Fruit fly (Drosophila melanogaster) whole organism, embryonic: Measurements from ENCODE around the gene CG12115.

Source experiments
- B-H2 ChIP-seq: fragments of 200-800 bp; sonication (Bioruptor generic); optimal IDR thresholded peaks from 2 replicates; lab custom pipeline; 2018; ENCODE audit warnings: missing biosample characterization, mild to moderate bottlenecking, missing genetic modification characterization
- CG10321 ChIP-seq: fragments of 200-800 bp; sonication (Bioruptor generic); IDR thresholded peaks from 2 replicates; pipeline ENCODE4 v1.3.6; 2022; ENCODE audit warnings: missing biosample characterization, missing genetic modification characterization
- CG10366 ChIP-seq: fragments of 200-800 bp; sonication (Bioruptor generic); IDR thresholded peaks from 2 replicates; pipeline ENCODE4 v1.3.6; 2022; ENCODE audit warnings: missing biosample characterization, missing genetic modification characterization
- CG11456 ChIP-seq: fragments of 200-800 bp; sonication (Bioruptor generic); IDR thresholded peaks from 3 replicates; pipeline ENCODE4 v1.3.6; 2022; ENCODE audit warnings: missing biosample characterization, missing genetic modification characterization
- CG1233 ChIP-seq: fragments of 200-800 bp; sonication (Bioruptor generic); optimal IDR thresholded peaks from 4 replicates; lab custom pipeline; 2018; ENCODE audit warnings: missing biosample characterization, mild to moderate bottlenecking, missing genetic modification characterization
- CG13296 ChIP-seq: fragments of 200-800 bp; sonication (Bioruptor generic); optimal IDR thresholded peaks from 3 replicates; lab custom pipeline; 2018; ENCODE audit warnings: missing biosample characterization, mild to moderate bottlenecking, missing genetic modification characterization
- CG13775 ChIP-seq: fragments of 200-800 bp; sonication (Bioruptor generic); optimal IDR thresholded peaks from 3 replicates; lab custom pipeline; 2017; ENCODE audit warnings: missing biosample characterization, mild to moderate bottlenecking, missing genetic modification characterization
- CG14014 ChIP-seq: fragments of 200-800 bp; sonication (Bioruptor generic); IDR thresholded peaks from 2 replicates; pipeline ENCODE4 v1.3.6; 2022; ENCODE audit warnings: missing biosample characterization, missing genetic modification characterization
- CG16813 ChIP-seq: fragments of 200-800 bp; sonication (Bioruptor generic); IDR thresholded peaks from 3 replicates; pipeline ENCODE4 v1.3.6; 2022; ENCODE audit warnings: missing biosample characterization, missing genetic modification characterization; ENCODE audit not compliant: partially characterized antibody
- CG17361 ChIP-seq: fragments of 200-800 bp; sonication (Bioruptor generic); IDR thresholded peaks from 3 replicates; pipeline ENCODE4 v1.3.6; 2022; ENCODE audit warnings: missing biosample characterization, missing genetic modification characterization
- CG17568 ChIP-seq: fragments of 200-800 bp; sonication (Bioruptor generic); optimal IDR thresholded peaks from 2 replicates; lab custom pipeline; 2018; ENCODE audit warnings: missing biosample characterization, mild to moderate bottlenecking, missing genetic modification characterization, moderate library complexity
- CG2875 ChIP-seq: fragments of 200-800 bp; sonication (Bioruptor generic); optimal IDR thresholded peaks from 2 replicates; lab custom pipeline; 2017; ENCODE audit warnings: missing biosample characterization, mild to moderate bottlenecking, missing genetic modification characterization, missing genetic modification reagents
- CG31441 ChIP-seq: fragments of 200-800 bp; sonication (Bioruptor generic); IDR thresholded peaks from 2 replicates; pipeline ENCODE4 v1.3.6; 2022; ENCODE audit warnings: missing biosample characterization, missing genetic modification characterization
- CG3847 ChIP-seq: fragments of 200-800 bp; sonication (Bioruptor generic); IDR thresholded peaks from 2 replicates; pipeline ENCODE4 v1.3.6; 2022; ENCODE audit warnings: missing biosample characterization, missing genetic modification characterization
- CG4282 ChIP-seq: fragments of 200-800 bp; sonication (Bioruptor generic); optimal IDR thresholded peaks from 2 replicates; lab custom pipeline; 2016; ENCODE audit warnings: missing biosample characterization, missing genetic modification characterization
- CG4424 ChIP-seq: fragments of 200-800 bp; sonication (Bioruptor generic); optimal IDR thresholded peaks from 3 replicates; lab custom pipeline; 2016; ENCODE audit warnings: missing biosample characterization, missing genetic modification characterization
- CG7372 ChIP-seq: fragments of 200-800 bp; sonication (Bioruptor generic); IDR thresholded peaks from 2 replicates; pipeline ENCODE4 v1.3.6; 2022; ENCODE audit warnings: missing biosample characterization, missing genetic modification characterization
- CG7963 ChIP-seq: fragments of 200-800 bp; sonication (Bioruptor generic); IDR thresholded peaks from 3 replicates; pipeline ENCODE4 v1.3.6; 2022; ENCODE audit warnings: missing biosample characterization, missing genetic modification characterization; ENCODE audit not compliant: partially characterized antibody
- CoRest ChIP-seq: fragments of 200-800 bp; sonication (Bioruptor generic); optimal IDR thresholded peaks from 3 replicates; lab custom pipeline; 2018; ENCODE audit warnings: missing biosample characterization, mild to moderate bottlenecking, missing genetic modification characterization, moderate library complexity
- Dp ChIP-seq: fragments of 200-800 bp; sonication (Bioruptor generic); optimal IDR thresholded peaks from 2 replicates; lab custom pipeline; 2018; ENCODE audit warnings: missing biosample characterization, mild to moderate bottlenecking, missing genetic modification characterization, moderate library complexity
- E2f2 ChIP-seq: fragments of 200-800 bp; sonication (Bioruptor generic); IDR thresholded peaks from 2 replicates; pipeline ENCODE4 v1.3.6; 2022; ENCODE audit warnings: missing biosample characterization, missing genetic modification characterization
- Ets97D ChIP-seq: fragments of 200-800 bp; sonication (Bioruptor generic); optimal IDR thresholded peaks from 3 replicates; lab custom pipeline; 2016; ENCODE audit warnings: missing biosample characterization, missing genetic modification characterization
- Hr78 ChIP-seq, 2 experiments: fragments of 200-800 bp in 1 of 2; fragments of >200 bp in 1 of 2; sonication (Bioruptor generic) in 1 of 2; optimal IDR thresholded peaks; 2 replicates each; lab custom pipeline; 2017 to 2019; ENCODE audit warnings: missing biosample characterization in 2 of 2, missing genetic modification characterization in 2 of 2, mild to moderate bottlenecking in 1 of 2, moderate library complexity in 1 of 2
- Jarid2 ChIP-seq: fragments of 200-800 bp; sonication (Bioruptor generic); optimal IDR thresholded peaks from 3 replicates; lab custom pipeline; 2017; ENCODE audit warnings: mild to moderate bottlenecking, missing biosample characterization, missing genetic modification reagents, missing genetic modification characterization
- Kr ChIP-seq: fragments of 200-800 bp; sonication (Bioruptor generic); optimal IDR thresholded peaks from 2 replicates; lab custom pipeline; 2017; ENCODE audit warnings: missing biosample characterization, mild to moderate bottlenecking, missing genetic modification characterization
- Lhr ChIP-seq: fragments of 200-800 bp; sonication (Bioruptor generic); optimal IDR thresholded peaks from 3 replicates; lab custom pipeline; 2017; ENCODE audit warnings: mild to moderate bottlenecking, missing biosample characterization, missing genetic modification reagents, missing genetic modification characterization
- MESR4 ChIP-seq: fragments of 200-800 bp; sonication (Bioruptor generic); optimal IDR thresholded peaks from 2 replicates; lab custom pipeline; 2018; ENCODE audit warnings: missing biosample characterization, mild to moderate bottlenecking, missing genetic modification characterization, moderate library complexity
- MTF-1 ChIP-seq: fragments of 200-800 bp; sonication (Bioruptor generic); optimal IDR thresholded peaks from 2 replicates; lab custom pipeline; 2018; ENCODE audit warnings: missing biosample characterization, mild to moderate bottlenecking, missing genetic modification characterization, borderline replicate concordance
- Med ChIP-seq: fragments of 200-800 bp; sonication (Bioruptor generic); peaks from one replicate; lab custom pipeline; 2016; ENCODE audit warnings: missing biosample characterization, missing genetic modification characterization, mild to moderate bottlenecking, inconsistent platforms, moderate library complexity
- Oaz ChIP-seq: fragments of 200-800 bp; sonication (Bioruptor generic); IDR thresholded peaks from 2 replicates; pipeline ENCODE4 v1.3.6; 2022; ENCODE audit warnings: missing biosample characterization, missing genetic modification characterization
- PHDP ChIP-seq: fragments of 200-800 bp; sonication (Bioruptor generic); optimal IDR thresholded peaks from 3 replicates; lab custom pipeline; 2018; ENCODE audit warnings: missing biosample characterization, mild to moderate bottlenecking, missing genetic modification characterization, moderate library complexity
- Pdp1 ChIP-seq, 2 experiments: fragments of 200-800 bp; sonication (Bioruptor generic); optimal IDR thresholded peaks; 3 replicates each; lab custom pipeline; 2016; ENCODE audit warnings: missing biosample characterization in 2 of 2, missing genetic modification characterization in 2 of 2, mild to moderate bottlenecking in 1 of 2, moderate library complexity in 1 of 2
- Sry-β ChIP-seq: fragments of 200-800 bp; sonication (Bioruptor generic); optimal IDR thresholded peaks from 2 replicates; lab custom pipeline; 2018; ENCODE audit warnings: missing biosample characterization, mild to moderate bottlenecking, missing genetic modification characterization, moderate library complexity
- bbx ChIP-seq: fragments of 200-800 bp; sonication (Bioruptor generic); IDR thresholded peaks from 2 replicates; pipeline ENCODE4 v1.3.6; 2022; ENCODE audit warnings: missing biosample characterization, missing genetic modification characterization; ENCODE audit not compliant: partially characterized antibody
- chif ChIP-seq, 2 experiments: fragments of 200-800 bp; sonication (Bioruptor generic); optimal IDR thresholded peaks; 3 replicates each; lab custom pipeline; 2016; ENCODE audit warnings: missing biosample characterization in 2 of 2, missing genetic modification characterization in 2 of 2
- crc ChIP-seq: fragments of 200-800 bp; sonication (Bioruptor generic); optimal IDR thresholded peaks from 2 replicates; lab custom pipeline; 2016; ENCODE audit warnings: missing biosample characterization, missing genetic modification characterization
- crp ChIP-seq, 2 experiments: fragments of 200-800 bp; sonication (Bioruptor generic); optimal IDR thresholded peaks; 2 replicates in 1 of 2; 3 replicates in 1 of 2; lab custom pipeline; 2017; ENCODE audit warnings: missing biosample characterization in 2 of 2, missing genetic modification characterization in 2 of 2, mild to moderate bottlenecking in 1 of 2, moderate library complexity in 1 of 2
- dimm ChIP-seq: fragments of 200-800 bp; sonication (Bioruptor generic); IDR thresholded peaks from 2 replicates; pipeline ENCODE4 v1.3.6; 2022; ENCODE audit warnings: missing biosample characterization, missing genetic modification characterization
- disco-r ChIP-seq: fragments of 200-800 bp; sonication (Bioruptor generic); optimal IDR thresholded peaks from 2 replicates; lab custom pipeline; 2016; ENCODE audit warnings: missing biosample characterization, missing genetic modification characterization
- dpn ChIP-seq, 2 experiments: fragments of 200-800 bp; sonication (Bioruptor generic); optimal IDR thresholded peaks; 3 replicates each; lab custom pipeline; 2016; ENCODE audit warnings: missing biosample characterization in 2 of 2, missing genetic modification characterization in 2 of 2
- esg ChIP-seq: fragments of 200-800 bp; sonication (Bioruptor generic); conservative IDR thresholded peaks from 2 replicates; pipeline ENCODE4 v1.3.6; 2022; ENCODE audit warnings: missing biosample characterization, missing genetic modification characterization
- hb ChIP-seq: fragments of 200-800 bp; sonication (Bioruptor generic); IDR thresholded peaks from 3 replicates; pipeline ENCODE4 v1.3.6; 2022; ENCODE audit warnings: missing biosample characterization, missing genetic modification characterization; ENCODE audit not compliant: partially characterized antibody
- knrl ChIP-seq: fragments of 200-800 bp; sonication (Bioruptor generic); IDR thresholded peaks from 3 replicates; pipeline ENCODE4 v1.3.6; 2022; ENCODE audit warnings: missing biosample characterization, missing genetic modification characterization; ENCODE audit not compliant: partially characterized antibody
- lbe ChIP-seq: fragments of 200-800 bp; sonication (Bioruptor generic); optimal IDR thresholded peaks from 2 replicates; lab custom pipeline; 2016; ENCODE audit warnings: missing biosample characterization, mild to moderate bottlenecking, missing genetic modification characterization
- org-1 ChIP-seq: fragments of 200-800 bp; sonication (Bioruptor generic); optimal IDR thresholded peaks from 2 replicates; lab custom pipeline; 2017; ENCODE audit warnings: missing biosample characterization, missing genetic modification characterization
- sc ChIP-seq, 3 experiments: fragments of >200 bp in 2 of 3; fragments of 200-800 bp in 1 of 3; sonication (Bioruptor generic) in 1 of 3; optimal IDR thresholded peaks; 2 replicates in 2 of 3; 3 replicates in 1 of 3; lab custom pipeline; 2017; ENCODE audit warnings: mild to moderate bottlenecking in 1 of 3, missing biosample characterization in 1 of 3, missing genetic modification characterization in 1 of 3, missing genetic modification reagents in 1 of 3
- sens ChIP-seq: fragments of 200-800 bp; sonication (Bioruptor generic); peaks from one replicate; lab custom pipeline; 2016; ENCODE audit warnings: missing biosample characterization, missing genetic modification characterization
- slou ChIP-seq: fragments of 200-800 bp; sonication (Bioruptor generic); optimal IDR thresholded peaks from 3 replicates; lab custom pipeline; 2016; ENCODE audit warnings: missing biosample characterization, missing genetic modification characterization
- sug ChIP-seq: fragments of 200-800 bp; optimal IDR thresholded peaks from 2 replicates; lab custom pipeline; 2019; ENCODE audit warnings: missing biosample characterization, mild to moderate bottlenecking, missing genetic modification characterization, moderate library complexity
- wdn ChIP-seq: fragments of 200-800 bp; sonication (Bioruptor generic); IDR thresholded peaks from 2 replicates; pipeline ENCODE4 v1.3.6; 2022; ENCODE audit warnings: missing biosample characterization, missing genetic modification characterization

Gene CG12115

DNA sequence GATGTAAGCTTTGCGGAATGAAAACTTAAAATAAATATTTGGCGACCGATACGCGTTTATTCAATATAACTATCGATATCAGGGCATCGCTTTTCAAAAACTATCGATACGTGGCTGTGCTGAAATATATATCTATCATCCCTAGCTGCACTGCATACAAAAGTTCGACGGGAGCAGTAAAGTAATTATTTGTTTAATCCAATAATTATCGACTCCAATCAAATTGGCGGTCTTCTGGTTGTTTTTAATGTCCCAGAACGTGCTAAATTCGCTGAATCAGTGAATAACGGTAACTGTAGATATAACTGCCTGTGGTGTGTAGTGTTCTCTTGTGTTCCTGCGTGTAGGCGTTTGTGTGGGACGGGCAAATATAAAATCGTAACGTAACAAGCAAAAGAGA is 27.3 kb downstream of the CG12115 start, which contains the start of gene mei-P26 (continued):
- TF ChIP-seq hb (GFP tag; lab: Robert Waterston, UW) (peak; percentile 81), CG14014 (no peak), MESR4 (peak; percentile 73), CG13775 (GFP tag; lab: Kevin White, UChicago) (no peak), Pdp1 (GFP tag; optimal IDR thresholded peaks at IDR 0.05; lab: Kevin White, UChicago) (peak in 1 of 2 experiments; percentile 26), sc (optimal IDR thresholded peaks at IDR 0.05; lab: Kevin White, UChicago) (no peak), sc (GFP tag; optimal IDR thresholded peaks at IDR 0.05; lab: Kevin White, UChicago) (no peak), Sry-β (GFP tag; lab: Kevin White, UChicago) (no peak), esg (no peak), wdn (no peak), crp (GFP tag; optimal IDR thresholded peaks at IDR 0.05; lab: Kevin White, UChicago) (peak in 1 of 2 experiments; percentile 12), CG13296 (peak; percentile 21), CG31441 (no peak), CG17361 (GFP tag; lab: Robert Waterston, UW) (no peak), CG7963 (GFP tag; lab: Robert Waterston, UW) (peak; percentile 84), slou (no peak), CG3847 (GFP tag; lab: Robert Waterston, UW) (no peak), Ets97D (GFP tag; lab: Kevin White, UChicago) (no peak), CG10321 (no peak), Hr78 (GFP tag; optimal IDR thresholded peaks at IDR 0.05; lab: Kevin White, UChicago) (no peak), CG2875 (no peak), org-1 (GFP tag; lab: Kevin White, UChicago) (no peak), CG4282 (GFP tag; lab: Kevin White, UChicago) (no peak), CG7372 (GFP tag; lab: Robert Waterston, UW) (no peak), CG4424 (GFP tag; lab: Kevin White, UChicago) (no peak), crc (GFP tag; lab: Kevin White, UChicago) (no peak), CG1233 (GFP tag; lab: Kevin White, UChicago) (no peak), bbx (GFP tag; lab: Robert Waterston, UW) (peak; percentile 90), MTF-1 (GFP tag; lab: Kevin White, UChicago) (no peak), Kr (GFP tag; lab: Kevin White, UChicago) (no peak), CG17568 (GFP tag; lab: Kevin White, UChicago) (peak; percentile 58), E2f2 (GFP tag; lab: Robert Waterston, UW) (peak; percentile 56), PHDP (tag; lab: Kevin White, UChicago) (no peak), Oaz (GFP tag; lab: Robert Waterston, UW) (no peak), disco-r (GFP tag; lab: Kevin White, UChicago) (no peak), lbe (GFP tag; lab: Kevin White, UChicago) (no peak), chif (GFP tag; optimal IDR thresholded peaks at IDR 0.05; lab: Kevin White, UChicago) (no peak), Lhr (no peak), Jarid2 (no peak), CG16813 (GFP tag; lab: Robert Waterston, UW) (peak; percentile 78), sug (no peak), CG10366 (GFP tag; lab: Robert Waterston, UW) (no peak), knrl (GFP tag; lab: Robert Waterston, UW) (peak; percentile 83), dpn (GFP tag; optimal IDR thresholded peaks at IDR 0.05; lab: Kevin White, UChicago) (no peak), Med (GFP tag; lab: Kevin White, UChicago) (peak; percentile 25), CoRest (tag; lab: Kevin White, UChicago) (no peak), dimm (GFP tag; lab: Robert Waterston, UW) (no peak), B-H2 (GFP tag; lab: Kevin White, UChicago) (no peak), Dp (GFP tag; lab: Kevin White, UChicago) (peak; percentile 51), sens (no peak), CG11456 (GFP tag; lab: Robert Waterston, UW) (no peak)
